Worm (Caenorhabditis elegans) whole organism, young adult: Measurements from ENCODE around the gene T15H9.4.
A peak's percentile ranks its signal among the peaks of the same experiment; 100 is the strongest.

Experiments used
- F23B12.7 ChIP-seq: sonication (generic microtip); optimal IDR thresholded peaks from 2 replicates; lab custom pipeline; 2017; ENCODE audit warnings: missing genetic modification characterization, mild to moderate bottlenecking, missing compliant biosample characterization, antibody characterized with exemption, moderate library complexity; ENCODE audit not compliant: insufficient read depth
- F37B4.10 ChIP-seq: fragments of 200-800 bp; sonication (Bioruptor generic); IDR thresholded peaks from 2 replicates; pipeline ENCODE4 v1.3.6; 2022; ENCODE audit warnings: missing genetic modification characterization, missing compliant biosample characterization
- F49E8.2 ChIP-seq: sonication (generic microtip); optimal IDR thresholded peaks from 3 replicates; lab custom pipeline; 2017; ENCODE audit warnings: missing genetic modification characterization, mild to moderate bottlenecking, missing compliant biosample characterization, antibody characterized with exemption, moderate library complexity; ENCODE audit not compliant: insufficient read depth
- F55B11.4 ChIP-seq: sonication (generic microtip); optimal IDR thresholded peaks from 2 replicates; lab custom pipeline; 2016; ENCODE audit warnings: missing compliant biosample characterization, missing genetic modification characterization, borderline replicate concordance; ENCODE audit not compliant: insufficient read depth
- K11D2.4 ChIP-seq: fragments of 200-800 bp; sonication (Bioruptor generic); IDR thresholded peaks from 2 replicates; pipeline ENCODE4 v1.3.6; 2022; ENCODE audit warnings: missing genetic modification reagents, missing genetic modification characterization, missing compliant biosample characterization
- Y53G8AR.9 ChIP-seq: fragments of 200-800 bp; sonication (Bioruptor generic); conservative IDR thresholded peaks from 2 replicates; pipeline ENCODE4 v1.3.6; 2022; ENCODE audit warnings: missing genetic modification reagents, missing genetic modification characterization, missing compliant biosample characterization
- akir-1 ChIP-seq: fragments of 200-800 bp; sonication (Bioruptor generic); optimal IDR thresholded peaks from 2 replicates; lab custom pipeline; 2018; ENCODE audit warnings: mild to moderate bottlenecking, missing genetic modification characterization, moderate library complexity, missing compliant biosample characterization
- ama-1 ChIP-seq, 3 experiments: fragments of 150-350 bp in 1 of 3; sonication (generic microtip) in 2 of 3; optimal IDR thresholded peaks; 2 replicates each; lab custom pipeline; 2014 to 2018; ENCODE audit warnings: missing biosample characterization in 2 of 3, missing genetic modification characterization in 2 of 3, missing genetic modification reagents in 2 of 3
- aptf-2 ChIP-seq: fragments of 200-800 bp; sonication (Bioruptor generic); conservative IDR thresholded peaks from 2 replicates; pipeline ENCODE4 v1.3.6; 2022; ENCODE audit warnings: missing genetic modification reagents, missing genetic modification characterization, missing compliant biosample characterization
- attf-3 ChIP-seq: fragments of 200-800 bp; sonication (Bioruptor generic); conservative IDR thresholded peaks from 2 replicates; pipeline ENCODE4 v1.3.6; 2022; ENCODE audit warnings: missing genetic modification reagents, missing genetic modification characterization, missing compliant biosample characterization
- attf-5 ChIP-seq: fragments of 200-800 bp; sonication (Bioruptor generic); optimal IDR thresholded peaks from 2 replicates; lab custom pipeline; 2018; ENCODE audit warnings: mild to moderate bottlenecking, missing genetic modification characterization, missing compliant biosample characterization
- bed-2 ChIP-seq: fragments of 200-800 bp; sonication (Bioruptor generic); IDR thresholded peaks from 2 replicates; pipeline ENCODE4 v1.3.6; 2022; ENCODE audit warnings: missing genetic modification reagents, missing genetic modification characterization, missing compliant biosample characterization
- cebp-2 ChIP-seq: fragments of 200-800 bp; sonication (Bioruptor generic); IDR thresholded peaks from 2 replicates; pipeline ENCODE4 v1.3.6; 2022; ENCODE audit warnings: missing genetic modification characterization, missing compliant biosample characterization
- ceh-58 ChIP-seq: fragments of 200-800 bp; sonication (Bioruptor generic); IDR thresholded peaks from 2 replicates; pipeline ENCODE4 v1.3.6; 2022; ENCODE audit warnings: missing genetic modification characterization, missing compliant biosample characterization
- die-1 ChIP-seq: sonication (generic microtip); optimal IDR thresholded peaks from 2 replicates; lab custom pipeline; 2016; ENCODE audit warnings: missing genotype, mild to moderate bottlenecking, missing genetic modification characterization, missing compliant biosample characterization
- egl-18 ChIP-seq: fragments of 200-800 bp; sonication (Bioruptor generic); IDR thresholded peaks from 2 replicates; pipeline ENCODE4 v1.3.6; 2022; ENCODE audit warnings: missing genetic modification reagents, missing genetic modification characterization, missing compliant biosample characterization
- egl-44 ChIP-seq: fragments of 200-800 bp; sonication (Bioruptor generic); IDR thresholded peaks from 2 replicates; pipeline ENCODE4 v1.3.6; 2022; ENCODE audit warnings: missing genetic modification reagents, missing genetic modification characterization, missing compliant biosample characterization
- gei-17 ChIP-seq: fragments of 200-800 bp; sonication (Bioruptor generic); optimal IDR thresholded peaks from 2 replicates; lab custom pipeline; 2018; ENCODE audit warnings: mild to moderate bottlenecking, missing genetic modification characterization, missing compliant biosample characterization
- let-607 ChIP-seq, 2 experiments: fragments of 200-800 bp in 1 of 2; sonication (Bioruptor generic) in 1 of 2; sonication (generic microtip) in 1 of 2; optimal IDR thresholded peaks; 2 replicates each; lab custom pipeline; 2016 to 2018; ENCODE audit warnings: mild to moderate bottlenecking in 2 of 2, missing compliant biosample characterization in 2 of 2, missing genetic modification characterization in 2 of 2, moderate library complexity in 2 of 2, missing genotype in 1 of 2
- lin-26 ChIP-seq: fragments of 200-800 bp; sonication (Bioruptor generic); IDR thresholded peaks from 2 replicates; pipeline ENCODE4 v1.3.6; 2022; ENCODE audit warnings: missing genetic modification reagents, missing genetic modification characterization, missing compliant biosample characterization
- lir-1 ChIP-seq: fragments of 200-800 bp; sonication (Bioruptor generic); conservative IDR thresholded peaks from 2 replicates; pipeline ENCODE4 v1.3.6; 2022; ENCODE audit warnings: missing genetic modification reagents, missing genetic modification characterization, missing compliant biosample characterization
- lsy-27 ChIP-seq: sonication (generic microtip); optimal IDR thresholded peaks from 2 replicates; lab custom pipeline; 2017; ENCODE audit warnings: missing genetic modification characterization, mild to moderate bottlenecking, missing compliant biosample characterization, antibody characterized with exemption, missing genotype, borderline replicate concordance; ENCODE audit not compliant: insufficient read depth
- madf-3 ChIP-seq: fragments of 200-800 bp; sonication (Bioruptor generic); IDR thresholded peaks from 2 replicates; pipeline ENCODE4 v1.3.6; 2022; ENCODE audit warnings: missing genetic modification reagents, missing genetic modification characterization, missing compliant biosample characterization
- madf-6 ChIP-seq: fragments of 200-800 bp; sonication (Bioruptor generic); IDR thresholded peaks from 2 replicates; pipeline ENCODE4 v1.3.6; 2022; ENCODE audit warnings: missing genetic modification reagents, missing genetic modification characterization, missing compliant biosample characterization
- nhr-27 ChIP-seq: fragments of 200-800 bp; sonication (Bioruptor generic); optimal IDR thresholded peaks from 2 replicates; lab custom pipeline; 2018; ENCODE audit warnings: mild to moderate bottlenecking, missing genetic modification characterization, moderate library complexity, missing compliant biosample characterization
- nhr-80 ChIP-seq: sonication (generic microtip); optimal IDR thresholded peaks from 2 replicates; lab custom pipeline; 2016; ENCODE audit warnings: missing genetic modification characterization, missing compliant biosample characterization
- nhr-90 ChIP-seq: sonication (generic microtip); optimal IDR thresholded peaks from 2 replicates; lab custom pipeline; 2016; ENCODE audit warnings: missing genotype, mild to moderate bottlenecking, missing genetic modification characterization, missing compliant biosample characterization
- rcor-1 ChIP-seq: fragments of 200-800 bp; sonication (Bioruptor generic); IDR thresholded peaks from 2 replicates; pipeline ENCODE4 v1.3.6; 2022; ENCODE audit warnings: missing genetic modification reagents, missing genetic modification characterization, missing compliant biosample characterization
- sdz-38 ChIP-seq: sonication (generic microtip); optimal IDR thresholded peaks from 2 replicates; lab custom pipeline; 2016; ENCODE audit warnings: missing genotype, missing genetic modification characterization, missing compliant biosample characterization
- snpc-4 ChIP-seq, 5 experiments: fragments of 150-350 bp in 1 of 5; sonication (generic microtip) in 4 of 5; optimal IDR thresholded peaks; 2 replicates each; lab custom pipeline; 2014 to 2018; ENCODE audit warnings: missing genetic modification characterization in 5 of 5, missing biosample characterization in 3 of 5, antibody characterized with exemption in 2 of 5, mild to moderate bottlenecking in 2 of 5, missing compliant biosample characterization in 2 of 5, missing genotype in 2 of 5, moderate library complexity in 2 of 5, missing genetic modification reagents in 1 of 5
- tbp1 ChIP-seq: fragments of 200-800 bp; sonication (Bioruptor generic); optimal IDR thresholded peaks from 2 replicates; lab custom pipeline; 2018; ENCODE audit warnings: mild to moderate bottlenecking, missing genetic modification characterization, missing compliant biosample characterization
- tbx-9 ChIP-seq: sonication (generic microtip); optimal IDR thresholded peaks from 2 replicates; lab custom pipeline; 2016; ENCODE audit warnings: borderline replicate concordance, missing genetic modification characterization, inconsistent platforms, missing compliant biosample characterization
- unc-130 ChIP-seq: sonication (generic microtip); optimal IDR thresholded peaks from 2 replicates; lab custom pipeline; 2016; ENCODE audit warnings: missing genetic modification reagents, missing genetic modification characterization, missing compliant biosample characterization
- xnd-1 ChIP-seq: sonication (generic microtip); optimal IDR thresholded peaks from 2 replicates; lab custom pipeline; 2016; ENCODE audit warnings: missing genotype, missing genetic modification reagents, missing genetic modification characterization, missing compliant biosample characterization
- ztf-6 ChIP-seq: fragments of 200-800 bp; sonication (Bioruptor generic); IDR thresholded peaks from 2 replicates; pipeline ENCODE4 v1.3.6; 2022; ENCODE audit warnings: missing genetic modification reagents, missing genetic modification characterization, missing compliant biosample characterization

Gene T15H9.4

ce11 chrII:9603419-9603818 lies 8.3 kb upstream of the T15H9.4 start (continued):
- TF ChIP-seq madf-6 (GFP tag; lab: Robert Waterston, UW) (no peak), aptf-2 (GFP tag; lab: Robert Waterston, UW) (no peak), madf-3 (GFP tag; lab: Robert Waterston, UW) (no peak), nhr-90 (tag; lab: Kevin White, UChicago) (peak; percentile 57), tbx-9 (tag; lab: Kevin White, UChicago) (no peak), nhr-27 (no peak), ztf-6 (GFP tag; lab: Robert Waterston, UW) (no peak), lin-26 (GFP tag; lab: Robert Waterston, UW) (peak; percentile 21; the same call in 1 of the 2 replicates), F23B12.7 (tag; lab: Kevin White, UChicago) (peak; percentile 74), ceh-58 (GFP tag; lab: Robert Waterston, UW) (no peak), snpc-4 (GFP tag; optimal IDR thresholded peaks at IDR 0.05; lab: Kevin White, UChicago) (peak; percentile 16), snpc-4 (tag; optimal IDR thresholded peaks at IDR 0.05; lab: Kevin White, UChicago) (peak in 3 of 4 experiments; percentile 57 to 65 (median 60)), K11D2.4 (GFP tag; lab: Robert Waterston, UW) (peak; percentile 90), lsy-27 (tag; lab: Kevin White, UChicago) (no peak), gei-17 (GFP tag; lab: Kevin White, UChicago) (peak; percentile 54), F37B4.10 (no peak), sdz-38 (tag; lab: Kevin White, UChicago) (no peak), bed-2 (GFP tag; lab: Robert Waterston, UW) (no peak), xnd-1 (tag; lab: Kevin White, UChicago) (no peak), attf-5 (GFP tag; lab: Kevin White, UChicago) (peak; percentile 91), let-607 (tag; optimal IDR thresholded peaks at IDR 0.05; lab: Kevin White, UChicago) (peak; percentile 73 to 79), F55B11.4 (tag; lab: Kevin White, UChicago) (no peak), egl-44 (GFP tag; lab: Robert Waterston, UW) (peak; percentile 76; the same call in 1 of the 2 replicates), unc-130 (GFP tag; lab: Kevin White, UChicago) (no peak), attf-3 (peak; percentile 47; the same call in 1 of the 2 replicates), F49E8.2 (no peak), Y53G8AR.9 (GFP tag; lab: Robert Waterston, UW) (no peak), cebp-2 (GFP tag; lab: Robert Waterston, UW) (no peak), ama-1 (optimal IDR thresholded peaks at IDR 0.05; lab: Kevin White, UChicago) (no peak), ama-1 (GFP tag; optimal IDR thresholded peaks at IDR 0.05; lab: Kevin White, UChicago) (no peak), lir-1 (GFP tag; lab: Robert Waterston, UW) (peak; percentile 86), akir-1 (GFP tag; lab: Kevin White, UChicago) (no peak), egl-18 (GFP tag; lab: Robert Waterston, UW) (no peak)

ce11 chrII:9604063-9604462 lies 7.6 kb upstream of the T15H9.4 start:
- TF ChIP-seq rcor-1 (GFP tag; lab: Robert Waterston, UW) (no peak), tbp1 (GFP tag; lab: Kevin White, UChicago) (peak; percentile 11)

- TF ChIP-seq die-1 (tag; lab: Kevin White, UChicago) (no peak), nhr-80 (tag; lab: Kevin White, UChicago) (peak; percentile 37)
Measured at ce11 chrII:9604685-9605084, 7.0 kb upstream of the T15H9.4 start.
